Worm (Caenorhabditis elegans): Measurements from ENCODE around the gene kin-29.
"Not testable (repeated sequence)": the region's sequence is repeated elsewhere in the genome, so short reads cannot be mapped to it uniquely, and the experiment has no call there.

kin-29 gene

ce11 chrX:2852388-2852908 is at the start of gene kin-29 (continued):
- TF ChIP-seq F37D6.2 (tag; optimal IDR thresholded peaks at IDR 0.05) (peak; percentile 84), duxl-1 (tag; optimal IDR thresholded peaks at IDR 0.05; ENCODE audit: poor library complexity) (peak; percentile 53), dve-1 (tag; optimal IDR thresholded peaks at IDR 0.05; ENCODE audit: insufficient read depth) (peak; percentile 93), lin-39 (tag; optimal IDR thresholded peaks at IDR 0.05) (no peak)

DNA sequence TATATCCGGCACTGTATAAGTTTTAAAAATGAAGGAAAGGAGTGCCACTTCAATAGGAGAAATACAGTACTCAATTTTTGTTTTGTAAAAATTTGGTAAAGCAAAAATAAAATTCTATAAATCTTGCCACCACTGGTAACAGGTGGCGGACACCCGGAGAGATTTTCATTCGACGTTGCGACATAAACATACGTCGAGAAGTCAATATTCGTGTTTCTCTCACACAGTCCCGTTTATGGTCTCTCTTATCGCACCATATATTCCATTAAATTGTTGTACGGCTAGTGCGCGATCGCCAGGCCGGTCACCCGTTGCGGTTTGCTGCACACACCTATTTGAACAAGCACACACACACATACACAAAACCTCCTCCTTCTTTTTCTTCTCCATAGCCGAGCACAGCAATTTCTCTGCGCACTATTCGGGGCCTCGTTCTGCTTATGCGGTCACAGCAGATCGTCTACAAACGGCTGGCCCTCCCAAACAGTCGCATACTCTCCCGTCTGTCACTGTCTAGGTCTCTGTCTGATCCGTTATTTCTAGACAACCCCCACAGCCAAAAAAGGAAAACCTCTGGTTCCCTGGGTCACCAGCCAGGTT is 48.8 kb upstream of the kin-29 start:
- no peak for TF ChIP-seq Y5F2A.4 (GFP tag; optimal IDR thresholded peaks at IDR 0.05)
- TF ChIP-seq aha-1 (tag): peak; percentile 63

ce11 chrX:2898256-2898655 is 46.0 kb upstream of the kin-29 start, which contains the start of gene F52B10.3:
Gene F52B10.3, minus strand, starts transcription at chrX:2898356.
- no peak for TF ChIP-seq hmg-1.1 (GFP tag; IDR thresholded peaks at IDR 0.05)
- TF ChIP-seq sdz-12 (GFP tag; optimal IDR thresholded peaks at IDR 0.05): no peak
- no peak for TF ChIP-seq fos-1 (tag; optimal IDR thresholded peaks at IDR 0.05)
- no peak for TF ChIP-seq lin-38 (GFP tag; IDR thresholded peaks at IDR 0.05)
- TF ChIP-seq Y75B8A.6 (GFP tag; IDR thresholded peaks at IDR 0.05): no peak
- TF ChIP-seq spr-3 (GFP tag; optimal IDR thresholded peaks at IDR 0.05): no peak
- no peak for TF ChIP-seq nhr-48 (tag; optimal IDR thresholded peaks at IDR 0.05)
- no peak for TF ChIP-seq madf-5 (GFP tag; IDR thresholded peaks at IDR 0.05)

DNA sequence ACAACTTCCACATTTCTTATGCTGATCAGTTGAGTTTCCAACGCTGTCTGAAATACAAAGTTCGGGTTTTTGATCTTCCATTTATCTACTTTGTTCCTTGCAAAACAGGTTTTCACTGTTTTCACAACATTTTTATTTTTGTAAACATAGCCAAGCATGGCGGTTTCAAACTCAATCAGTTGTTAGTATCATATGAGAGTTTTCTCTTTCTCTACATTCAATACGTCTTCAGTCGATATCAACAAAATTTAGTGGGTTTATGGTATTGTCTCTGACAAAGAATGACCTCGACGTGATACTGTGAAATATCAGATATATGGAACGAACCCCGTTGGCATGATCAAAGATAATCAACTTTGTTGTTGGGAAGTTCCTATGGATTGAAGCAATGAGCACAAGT is 43.4 kb upstream of the kin-29 start:
- peak; percentile 15 for TF ChIP-seq hlh-30 (tag; optimal IDR thresholded peaks at IDR 0.05; ENCODE audit: insufficient read depth)
- TF ChIP-seq ceh-32 (tag; optimal IDR thresholded peaks at IDR 0.05; ENCODE audit: poor library complexity): no peak
- TF ChIP-seq unc-62 (GFP tag; optimal IDR thresholded peaks at IDR 0.05 in 1 of 2): peak in 1 of 2 experiments; percentile 38
- no peak for TF ChIP-seq unc-62 (tag; optimal IDR thresholded peaks at IDR 0.05)
- peak; percentile 92 for TF ChIP-seq aha-1 (tag)
- TF ChIP-seq php-3 (GFP tag; IDR thresholded peaks at IDR 0.05): no peak

DNA sequence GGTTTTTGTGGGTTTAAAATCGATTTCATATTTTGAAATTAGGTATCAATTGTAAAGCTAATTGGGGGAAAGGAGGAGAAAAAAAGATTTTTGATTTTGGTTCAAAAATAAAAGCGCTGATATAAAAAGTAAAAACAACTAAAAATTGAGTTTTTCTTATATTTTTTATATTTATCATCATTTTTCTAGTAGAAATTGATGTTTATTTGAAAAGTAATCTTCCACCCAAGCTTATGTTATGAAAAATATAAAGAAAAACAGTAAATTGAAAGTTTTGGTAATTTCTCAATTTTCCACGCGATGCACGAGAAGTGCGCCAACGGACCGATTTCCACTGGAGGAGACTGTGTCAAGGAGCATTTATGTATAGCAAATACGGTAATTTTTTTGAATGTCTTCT is 42.0 kb upstream of the kin-29 start, which contains the start of gene B0410.1:
Gene B0410.1 (plus strand): TSS at position 301 of the 400 bp plus-strand sequence.
- TF ChIP-seq D1046.2 (GFP tag; IDR thresholded peaks at IDR 0.05); ama-1 (optimal IDR thresholded peaks at IDR 0.05); mdt-29 (GFP tag; IDR thresholded peaks at IDR 0.05): not testable (repeated sequence)

DNA sequence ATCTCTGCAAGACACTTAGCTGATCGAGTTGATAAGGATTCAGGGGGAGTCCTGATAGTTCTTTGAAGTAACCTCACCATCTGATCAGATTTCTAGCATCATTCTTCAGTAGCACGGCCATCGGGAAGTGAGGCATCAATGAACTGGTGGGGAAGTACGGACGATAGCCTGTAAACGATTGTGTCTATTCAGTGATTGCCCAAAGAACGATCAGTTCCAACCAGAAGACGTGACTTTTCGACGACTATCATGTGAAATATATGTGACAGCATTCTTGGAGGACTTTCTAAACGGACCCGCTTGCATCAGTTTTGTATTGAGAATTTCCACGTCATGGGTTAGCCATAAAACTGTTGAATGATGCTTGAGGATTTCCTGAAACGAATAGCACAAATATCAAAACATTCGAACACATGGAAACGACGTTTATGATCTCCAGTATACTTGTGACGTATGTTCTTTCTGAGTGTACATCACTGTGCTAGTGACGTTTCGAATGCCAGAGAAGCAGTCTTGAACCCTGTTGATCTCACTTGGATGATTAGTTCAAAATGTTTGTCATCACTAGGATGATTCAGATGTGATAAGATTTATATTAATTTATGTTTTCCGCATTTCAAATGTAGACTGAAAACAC is 40.9 kb upstream of the kin-29 start:
- no peak for TF ChIP-seq nhr-10 (tag; optimal IDR thresholded peaks at IDR 0.05)
- TF ChIP-seq fkh-10 (GFP tag; optimal IDR thresholded peaks at IDR 0.05): no peak
- no peak for TF ChIP-seq nhr-6 (tag; optimal IDR thresholded peaks at IDR 0.05)
- no peak for TF ChIP-seq lir-3 (tag; optimal IDR thresholded peaks at IDR 0.05)
- no peak for TF ChIP-seq nhr-111 (GFP tag; optimal IDR thresholded peaks at IDR 0.05)
- TF ChIP-seq zfp-3 (GFP tag; conservative IDR thresholded peaks at IDR 0.05): 0 out of 2 replicates have a peak, but pooled peaks have one; percentile 15
- TF ChIP-seq lin-39 (tag; optimal IDR thresholded peaks at IDR 0.05): no peak
- no peak for TF ChIP-seq ces-1 (GFP tag; optimal IDR thresholded peaks at IDR 0.05)
- no peak for TF ChIP-seq ama-1 (optimal IDR thresholded peaks at IDR 0.05)
- no peak for TF ChIP-seq ceh-32 (tag; optimal IDR thresholded peaks at IDR 0.05; ENCODE audit: poor library complexity)
- no peak for TF ChIP-seq F10B5.3 (tag; optimal IDR thresholded peaks at IDR 0.05)
- no peak for TF ChIP-seq T26A8.4 (GFP tag; IDR thresholded peaks at IDR 0.05)
- no peak for TF ChIP-seq unc-62 (GFP tag; optimal IDR thresholded peaks at IDR 0.05 in 1 of 2)
- TF ChIP-seq unc-62 (tag; optimal IDR thresholded peaks at IDR 0.05): no peak
- TF ChIP-seq mdl-1 (tag; optimal IDR thresholded peaks at IDR 0.05): no peak
- TF ChIP-seq madf-5 (GFP tag; IDR thresholded peaks at IDR 0.05): no peak
- peak; percentile 35 for TF ChIP-seq hlh-11 (tag; optimal IDR thresholded peaks at IDR 0.05)
- no peak for TF ChIP-seq ZK546.5 (tag; optimal IDR thresholded peaks at IDR 0.05)
- TF ChIP-seq dmd-8 (GFP tag; IDR thresholded peaks at IDR 0.05): no peak
- no peak for TF ChIP-seq skn-1 (tag; optimal IDR thresholded peaks at IDR 0.05)
- TF ChIP-seq lsy-2 (tag; optimal IDR thresholded peaks at IDR 0.05): no peak
- no peak for TF ChIP-seq Y75B8A.6 (GFP tag; IDR thresholded peaks at IDR 0.05)
- no peak for TF ChIP-seq php-3 (GFP tag; IDR thresholded peaks at IDR 0.05)
- no peak for TF ChIP-seq arid-1 (GFP tag; conservative IDR thresholded peaks at IDR 0.05)
- peak; percentile 7 for TF ChIP-seq rbr-2 (tag; optimal IDR thresholded peaks at IDR 0.05)

Data from whole organism, L4 larva.